Fruit fly (Drosophila melanogaster) whole organism, embryonic: ENCODE data around the gene CG14440.

Experiments used
- ATbp ChIP-seq: fragments of 200-800 bp; sonication (Bioruptor generic); optimal IDR thresholded peaks from 2 replicates; lab custom pipeline; 2017; ENCODE audit warnings: missing biosample characterization, mild to moderate bottlenecking, missing genetic modification characterization, missing genetic modification reagents
- Adf1 ChIP-seq: fragments of 200-800 bp; sonication (Bioruptor generic); IDR thresholded peaks from 2 replicates; pipeline ENCODE4 v1.3.6; 2022; ENCODE audit warnings: missing biosample characterization, missing genetic modification characterization
- CG12236 ChIP-seq: fragments of 200-800 bp; sonication (Bioruptor generic); optimal IDR thresholded peaks from 2 replicates; lab custom pipeline; 2016; ENCODE audit warnings: missing biosample characterization, missing genetic modification characterization
- CG13296 ChIP-seq: fragments of 200-800 bp; sonication (Bioruptor generic); optimal IDR thresholded peaks from 3 replicates; lab custom pipeline; 2018; ENCODE audit warnings: missing biosample characterization, mild to moderate bottlenecking, missing genetic modification characterization
- CG14860 ChIP-seq: fragments of 200-800 bp; sonication (Bioruptor generic); IDR thresholded peaks from 3 replicates; pipeline ENCODE4 v1.3.6; 2022; ENCODE audit warnings: missing biosample characterization, missing genetic modification characterization; ENCODE audit not compliant: partially characterized antibody
- CG17186 ChIP-seq: fragments of 200-800 bp; sonication (Bioruptor generic); optimal IDR thresholded peaks from 3 replicates; lab custom pipeline; 2017; ENCODE audit warnings: missing biosample characterization, missing genetic modification reagents, missing genetic modification characterization
- CG2889 ChIP-seq: fragments of 200-800 bp; sonication (Bioruptor generic); IDR thresholded peaks from 3 replicates; pipeline ENCODE4 v1.3.6; 2022; ENCODE audit warnings: missing biosample characterization, missing genetic modification characterization
- CG32772 ChIP-seq: fragments of 200-800 bp; sonication (Bioruptor generic); IDR thresholded peaks from 2 replicates; pipeline ENCODE4 v1.3.6; 2022; ENCODE audit warnings: missing biosample characterization, missing genetic modification characterization
- CG3281 ChIP-seq: fragments of 200-800 bp; sonication (Bioruptor generic); optimal IDR thresholded peaks from 3 replicates; lab custom pipeline; 2017; ENCODE audit warnings: missing biosample characterization, mild to moderate bottlenecking, missing genetic modification characterization
- CG6272 ChIP-seq: fragments of 200-800 bp; sonication (Bioruptor generic); IDR thresholded peaks from 2 replicates; pipeline ENCODE4 v1.3.6; 2022; ENCODE audit warnings: missing biosample characterization, missing genetic modification characterization
- CG6813 ChIP-seq: fragments of 200-800 bp; sonication (Bioruptor generic); optimal IDR thresholded peaks from 2 replicates; lab custom pipeline; 2017; ENCODE audit warnings: missing biosample characterization, missing genetic modification characterization, mild to moderate bottlenecking, moderate library complexity, missing genetic modification reagents
- CG7556 ChIP-seq: fragments of 200-800 bp; sonication (Bioruptor generic); optimal IDR thresholded peaks from 2 replicates; lab custom pipeline; 2017; ENCODE audit warnings: missing biosample characterization, mild to moderate bottlenecking, missing genetic modification characterization
- CG8089 ChIP-seq: fragments of 200-800 bp; sonication (Bioruptor generic); optimal IDR thresholded peaks from 3 replicates; lab custom pipeline; 2016; ENCODE audit warnings: missing biosample characterization, missing genetic modification characterization
- CG8765 ChIP-seq: fragments of 200-800 bp; sonication (Bioruptor generic); IDR thresholded peaks from 2 replicates; pipeline ENCODE4 v1.3.6; 2022; ENCODE audit warnings: missing biosample characterization, missing genetic modification characterization
- CG9932 ChIP-seq: fragments of 200-800 bp; sonication (Bioruptor generic); IDR thresholded peaks from 2 replicates; pipeline ENCODE4 v1.3.6; 2022; ENCODE audit warnings: missing biosample characterization, missing genetic modification characterization
- CHES-1-like ChIP-seq: fragments of 200-800 bp; sonication (Bioruptor generic); optimal IDR thresholded peaks from 2 replicates; lab custom pipeline; 2016; ENCODE audit warnings: missing biosample characterization, missing genetic modification characterization
- Dad ChIP-seq: fragments of 200-800 bp; sonication (Bioruptor generic); optimal IDR thresholded peaks from 3 replicates; lab custom pipeline; 2016; ENCODE audit warnings: missing biosample characterization, missing genetic modification characterization
- E2f1 ChIP-seq: fragments of 200-800 bp; sonication (Bioruptor generic); IDR thresholded peaks from 2 replicates; pipeline ENCODE4 v1.3.6; 2022; ENCODE audit warnings: missing biosample characterization, missing genetic modification characterization
- Eip74EF ChIP-seq, 2 experiments: fragments of 200-800 bp in 1 of 2; fragments of >200 bp in 1 of 2; sonication (Bioruptor generic) in 1 of 2; optimal IDR thresholded peaks; 2 replicates each; lab custom pipeline; 2017 to 2019; ENCODE audit warnings: missing biosample characterization in 2 of 2, missing genetic modification characterization in 2 of 2, mild to moderate bottlenecking in 1 of 2, moderate library complexity in 1 of 2
- Hr3 ChIP-seq: fragments of 200-800 bp; sonication (Bioruptor generic); optimal IDR thresholded peaks from 3 replicates; lab custom pipeline; 2016; ENCODE audit warnings: missing biosample characterization, missing genetic modification characterization
- Mrtf ChIP-seq: fragments of 200-800 bp; sonication (Bioruptor generic); IDR thresholded peaks from 3 replicates; pipeline ENCODE4 v1.3.6; 2022; ENCODE audit warnings: missing biosample characterization, missing genetic modification characterization
- Neu2 ChIP-seq: fragments of 200-800 bp; sonication (Bioruptor generic); optimal IDR thresholded peaks from 3 replicates; lab custom pipeline; 2016; ENCODE audit warnings: missing biosample characterization, missing genetic modification characterization, borderline replicate concordance
- Nf-YB ChIP-seq: fragments of 200-800 bp; sonication (Bioruptor generic); optimal IDR thresholded peaks from 3 replicates; lab custom pipeline; 2019; ENCODE audit warnings: missing biosample characterization, mild to moderate bottlenecking, missing genetic modification characterization, moderate library complexity
- Rfx ChIP-seq: fragments of 200-800 bp; sonication (Bioruptor generic); IDR thresholded peaks from 2 replicates; pipeline ENCODE4 v1.3.6; 2022; ENCODE audit warnings: missing biosample characterization, missing genetic modification characterization
- Six4 ChIP-seq: fragments of 200-800 bp; sonication (Bioruptor generic); optimal IDR thresholded peaks from 2 replicates; lab custom pipeline; 2016; ENCODE audit warnings: missing biosample characterization, missing genetic modification characterization
- Ssrp ChIP-seq: fragments of 200-800 bp; sonication (Bioruptor generic); optimal IDR thresholded peaks from 2 replicates; lab custom pipeline; 2018; ENCODE audit warnings: missing biosample characterization, mild to moderate bottlenecking, missing genetic modification characterization, moderate library complexity
- Trl ChIP-seq, 3 experiments: fragments of >200 bp in 2 of 3; fragments of 200-800 bp in 1 of 3; sonication (Bioruptor generic) in 1 of 3; optimal IDR thresholded peaks; 2 replicates in 1 of 3; 3 replicates in 2 of 3; lab custom pipeline; 2016 to 2017; ENCODE audit warnings: missing biosample characterization in 1 of 3, missing genetic modification characterization in 1 of 3
- al ChIP-seq: fragments of 200-800 bp; sonication (Bioruptor generic); IDR thresholded peaks from 2 replicates; pipeline ENCODE4 v1.3.6; 2022; ENCODE audit warnings: missing biosample characterization, missing genetic modification characterization
- aop ChIP-seq: fragments of 200-800 bp; sonication (Bioruptor generic); IDR thresholded peaks from 2 replicates; pipeline ENCODE4 v1.3.6; 2022; ENCODE audit warnings: missing biosample characterization, missing genetic modification characterization
- ato ChIP-seq: fragments of 200-800 bp; sonication (Bioruptor generic); IDR thresholded peaks from 2 replicates; pipeline ENCODE4 v1.3.6; 2022; ENCODE audit warnings: missing biosample characterization, missing genetic modification characterization; ENCODE audit not compliant: partially characterized antibody
- bigmax ChIP-seq: fragments of 200-800 bp; sonication (Bioruptor generic); optimal IDR thresholded peaks from 2 replicates; lab custom pipeline; 2018; ENCODE audit warnings: missing biosample characterization, mild to moderate bottlenecking, missing genetic modification characterization
- cas ChIP-seq: fragments of 200-800 bp; sonication (Bioruptor generic); IDR thresholded peaks from 2 replicates; pipeline ENCODE4 v1.3.6; 2022; ENCODE audit warnings: missing biosample characterization, missing genetic modification characterization
- corto ChIP-seq: fragments of 200-800 bp; sonication (Bioruptor generic); optimal IDR thresholded peaks from 2 replicates; lab custom pipeline; 2016; ENCODE audit warnings: missing biosample characterization, mild to moderate bottlenecking, missing genetic modification characterization, moderate library complexity
- dati ChIP-seq: fragments of 200-800 bp; sonication (Bioruptor generic); IDR thresholded peaks from 2 replicates; pipeline ENCODE4 v1.3.6; 2022; ENCODE audit warnings: missing biosample characterization, missing genetic modification characterization
- dmrt11E ChIP-seq: fragments of 200-800 bp; sonication (Bioruptor generic); optimal IDR thresholded peaks from 3 replicates; lab custom pipeline; 2018; ENCODE audit warnings: missing biosample characterization, mild to moderate bottlenecking, missing genetic modification characterization, moderate library complexity
- en ChIP-seq: fragments of 200-800 bp; sonication (Bioruptor generic); optimal IDR thresholded peaks from 2 replicates; lab custom pipeline; 2016; ENCODE audit warnings: missing biosample characterization, missing genetic modification characterization
- fru ChIP-seq: fragments of >200 bp; optimal IDR thresholded peaks from 2 replicates; lab custom pipeline; 2017
- ftz-f1 ChIP-seq: fragments of 200-800 bp; sonication (Bioruptor generic); optimal IDR thresholded peaks from 2 replicates; lab custom pipeline; 2016; ENCODE audit warnings: missing biosample characterization, missing genetic modification characterization
- gcm ChIP-seq: fragments of 200-800 bp; sonication (Bioruptor generic); optimal IDR thresholded peaks from 2 replicates; lab custom pipeline; 2019; ENCODE audit warnings: missing biosample characterization, mild to moderate bottlenecking, missing genetic modification characterization, moderate library complexity
- gsb ChIP-seq: fragments of 200-800 bp; sonication (Bioruptor generic); IDR thresholded peaks from 2 replicates; pipeline ENCODE4 v1.3.6; 2022; ENCODE audit warnings: missing biosample characterization, missing genetic modification characterization
- gt ChIP-seq: fragments of 200-800 bp; sonication (Bioruptor generic); IDR thresholded peaks from 2 replicates; pipeline ENCODE4 v1.3.6; 2022; ENCODE audit warnings: missing biosample characterization, missing genetic modification characterization
- org-1 ChIP-seq: fragments of 200-800 bp; sonication (Bioruptor generic); optimal IDR thresholded peaks from 2 replicates; lab custom pipeline; 2017; ENCODE audit warnings: missing biosample characterization, missing genetic modification characterization
- pros ChIP-seq: fragments of 200-800 bp; sonication (Bioruptor generic); optimal IDR thresholded peaks from 3 replicates; lab custom pipeline; 2019; ENCODE audit warnings: missing biosample characterization, mild to moderate bottlenecking, missing genetic modification characterization, moderate library complexity
- rib ChIP-seq: fragments of 200-800 bp; sonication (Bioruptor generic); IDR thresholded peaks from 2 replicates; pipeline ENCODE4 v1.3.6; 2022; ENCODE audit warnings: missing biosample characterization, missing genetic modification characterization
- sisA ChIP-seq: fragments of 200-800 bp; sonication (Bioruptor generic); IDR thresholded peaks from 2 replicates; pipeline ENCODE4 v1.3.6; 2022; ENCODE audit warnings: missing biosample characterization, missing genetic modification characterization
- slbo ChIP-seq: fragments of 200-800 bp; sonication (Bioruptor generic); IDR thresholded peaks from 2 replicates; pipeline ENCODE4 v1.3.6; 2022; ENCODE audit warnings: missing biosample characterization, missing genetic modification characterization
- tna ChIP-seq: fragments of 200-800 bp; sonication (Bioruptor generic); IDR thresholded peaks from 2 replicates; pipeline ENCODE4 v1.3.6; 2022; ENCODE audit warnings: missing biosample characterization, missing genetic modification characterization; ENCODE audit not compliant: partially characterized antibody
- unc-4 ChIP-seq: fragments of 200-800 bp; sonication (Bioruptor generic); IDR thresholded peaks from 2 replicates; pipeline ENCODE4 v1.3.6; 2022; ENCODE audit warnings: missing biosample characterization, missing genetic modification characterization; ENCODE audit not compliant: partially characterized antibody
- wek ChIP-seq: fragments of 200-800 bp; sonication (Bioruptor generic); optimal IDR thresholded peaks from 3 replicates; lab custom pipeline; 2018; ENCODE audit warnings: missing biosample characterization, mild to moderate bottlenecking, missing genetic modification characterization, moderate library complexity
- yki ChIP-seq: fragments of >200 bp; optimal IDR thresholded peaks from 3 replicates; lab custom pipeline; 2018

The CG14440 gene

dm6 chrX:6699255-6699885 is 1.0 kb upstream of the CG14440 start, which contains the start of gene CG14441 (continued):
- no peak; the same call in 1 of the 2 replicates for TF ChIP-seq CG6272
- TF ChIP-seq CG6813 (GFP tag; lab: Kevin White, UChicago): peak; percentile 34
- peak; percentile 25 for TF ChIP-seq CHES-1-like (GFP tag; lab: Kevin White, UChicago)
- TF ChIP-seq Dad (GFP tag; lab: Kevin White, UChicago): peak; percentile 62
- TF ChIP-seq Ssrp (tag; lab: Kevin White, UChicago): no peak
- no peak for TF ChIP-seq dati
- TF ChIP-seq unc-4: peak; percentile 99
- TF ChIP-seq gt (GFP tag; lab: Robert Waterston, UW): no peak
- TF ChIP-seq gcm (GFP tag; lab: Kevin White, UChicago): peak; percentile 25
- TF ChIP-seq rib (GFP tag; lab: Robert Waterston, UW): no peak
- peak; percentile 53 for TF ChIP-seq Rfx (GFP tag; lab: Robert Waterston, UW)
- TF ChIP-seq CG8765 (GFP tag; lab: Robert Waterston, UW): no peak
- TF ChIP-seq tna (GFP tag; lab: Robert Waterston, UW): peak; percentile 95
- no peak for TF ChIP-seq bigmax (GFP tag; lab: Kevin White, UChicago)
- TF ChIP-seq CG3281 (GFP tag; lab: Kevin White, UChicago): peak; percentile 78
- TF ChIP-seq org-1: peak; percentile 30
- no peak for TF ChIP-seq aop (GFP tag; lab: Robert Waterston, UW)
- TF ChIP-seq sisA (GFP tag; lab: Robert Waterston, UW): no peak
- no peak; the same call in 1 of the 2 replicates for TF ChIP-seq slbo (GFP tag; lab: Robert Waterston, UW)
- no peak for TF ChIP-seq cas (GFP tag; lab: Robert Waterston, UW)
- peak; percentile 32 for TF ChIP-seq Nf-YB (GFP tag; lab: Kevin White, UChicago)
- peak; percentile 5 for TF ChIP-seq wek
- TF ChIP-seq CG2889 (GFP tag; lab: Robert Waterston, UW): no peak
- no peak for TF ChIP-seq pros (GFP tag; lab: Kevin White, UChicago)
- no peak for TF ChIP-seq CG12236 (GFP tag; lab: Kevin White, UChicago)
- peak; percentile 97 for TF ChIP-seq CG14860 (GFP tag; lab: Robert Waterston, UW)
- TF ChIP-seq CG32772 (GFP tag; lab: Robert Waterston, UW): no peak
- no peak for TF ChIP-seq Neu2 (GFP tag; lab: Kevin White, UChicago)
- no peak for TF ChIP-seq CG17186 (GFP tag; lab: Kevin White, UChicago)
- no peak for TF ChIP-seq fru (lab: Kevin White, UChicago)
- no peak for TF ChIP-seq Trl (optimal IDR thresholded peaks at IDR 0.05; lab: Kevin White, UChicago)
- TF ChIP-seq Trl (GFP tag; optimal IDR thresholded peaks at IDR 0.05; lab: Kevin White, UChicago): peak; percentile 28
- TF ChIP-seq ATbp (GFP tag; lab: Kevin White, UChicago): peak; percentile 19
- TF ChIP-seq Eip74EF (GFP tag; optimal IDR thresholded peaks at IDR 0.05; lab: Kevin White, UChicago): peak in 1 of 2 experiments; percentile 66
- peak; percentile 41; the same call in 1 of the 2 replicates for TF ChIP-seq Adf1 (GFP tag; lab: Robert Waterston, UW)
- no peak for TF ChIP-seq yki (lab: Kevin White, UChicago)
- TF ChIP-seq Mrtf (GFP tag; lab: Robert Waterston, UW): no peak
- peak; percentile 92 for TF ChIP-seq ato (GFP tag; lab: Robert Waterston, UW)
- no peak for TF ChIP-seq Six4 (GFP tag; lab: Kevin White, UChicago)
- peak; percentile 78 for TF ChIP-seq CG13296 (GFP tag; lab: Kevin White, UChicago)
- peak; percentile 43 for TF ChIP-seq CG9932 (GFP tag; lab: Robert Waterston, UW)
- peak; percentile 75 for TF ChIP-seq corto (GFP tag; lab: Kevin White, UChicago)
- no peak for TF ChIP-seq ftz-f1 (GFP tag; lab: Kevin White, UChicago)
- peak; percentile 26 for TF ChIP-seq CG8089 (GFP tag; lab: Kevin White, UChicago)
- no peak for TF ChIP-seq en (GFP tag; lab: Kevin White, UChicago)
- TF ChIP-seq dmrt11E: peak; percentile 17
- TF ChIP-seq CG7556 (GFP tag; lab: Kevin White, UChicago): peak; percentile 43
- TF ChIP-seq Hr3: no peak
- TF ChIP-seq E2f1 (GFP tag; lab: Robert Waterston, UW): no peak
- no peak for TF ChIP-seq gsb
- no peak for TF ChIP-seq al
